Fruit fly (Drosophila melanogaster) whole organism, prepupa: Measurements from ENCODE around the gene if.

Source experiments
- CG10631 ChIP-seq: fragments of 200-800 bp; sonication (Bioruptor generic); optimal IDR thresholded peaks from 2 replicates; lab custom pipeline; 2016; ENCODE audit warnings: missing biosample characterization, missing genetic modification characterization
- CG10669 ChIP-seq: fragments of 200-800 bp; sonication (Bioruptor generic); optimal IDR thresholded peaks from 3 replicates; lab custom pipeline; 2018; ENCODE audit warnings: missing biosample characterization, mild to moderate bottlenecking, missing genetic modification characterization, moderate library complexity
- CG11294 ChIP-seq: fragments of 200-800 bp; sonication (Bioruptor generic); IDR thresholded peaks from 2 replicates; pipeline ENCODE4 v1.3.6; 2022; ENCODE audit warnings: missing biosample characterization, missing genetic modification characterization
- CG11762 ChIP-seq: fragments of 200-800 bp; sonication (Bioruptor generic); optimal IDR thresholded peaks from 3 replicates; lab custom pipeline; 2016; ENCODE audit warnings: missing biosample characterization, missing genetic modification characterization; ENCODE audit not compliant: insufficient read depth
- CG11902 ChIP-seq: fragments of 200-800 bp; sonication (Bioruptor generic); optimal IDR thresholded peaks from 3 replicates; lab custom pipeline; 2016; ENCODE audit warnings: missing biosample characterization, missing genetic modification characterization
- CG15336 ChIP-seq: fragments of 200-800 bp; sonication (Bioruptor generic); IDR thresholded peaks from 2 replicates; pipeline ENCODE4 v1.3.6; 2022; ENCODE audit warnings: missing biosample characterization, missing genetic modification characterization
- CG1621 ChIP-seq: fragments of 200-800 bp; sonication (Bioruptor generic); optimal IDR thresholded peaks from 3 replicates; lab custom pipeline; 2018; ENCODE audit warnings: missing biosample characterization, mild to moderate bottlenecking, missing genetic modification characterization
- CG16779 ChIP-seq: fragments of 200-800 bp; sonication (Bioruptor generic); optimal IDR thresholded peaks from 3 replicates; lab custom pipeline; 2017; ENCODE audit warnings: missing biosample characterization, mild to moderate bottlenecking, missing genetic modification characterization
- CG3032 ChIP-seq: fragments of 200-800 bp; optimal IDR thresholded peaks from 2 replicates; lab custom pipeline; 2019; ENCODE audit warnings: missing biosample characterization, mild to moderate bottlenecking, missing genetic modification characterization, moderate library complexity
- CG32006 ChIP-seq: fragments of 200-800 bp; sonication (Bioruptor generic); optimal IDR thresholded peaks from 3 replicates; lab custom pipeline; 2017; ENCODE audit warnings: missing biosample characterization, mild to moderate bottlenecking, missing genetic modification characterization
- CG34406 ChIP-seq: fragments of 200-800 bp; sonication (Bioruptor generic); optimal IDR thresholded peaks from 3 replicates; lab custom pipeline; 2016; ENCODE audit warnings: missing biosample characterization, missing genetic modification characterization
- CG6163 ChIP-seq: fragments of 200-800 bp; sonication (Bioruptor generic); IDR thresholded peaks from 3 replicates; pipeline ENCODE4 v1.3.6; 2022; ENCODE audit warnings: missing biosample characterization, missing genetic modification characterization
- CG6792 ChIP-seq: fragments of 200-800 bp; sonication (Bioruptor generic); optimal IDR thresholded peaks from 3 replicates; lab custom pipeline; 2016; ENCODE audit warnings: missing biosample characterization, missing genetic modification characterization
- CG6854 ChIP-seq: fragments of 200-800 bp; sonication (Bioruptor generic); optimal IDR thresholded peaks from 2 replicates; lab custom pipeline; 2017; ENCODE audit warnings: missing biosample characterization, mild to moderate bottlenecking, missing genetic modification characterization
- CG8319 ChIP-seq: fragments of 200-800 bp; sonication (Bioruptor generic); optimal IDR thresholded peaks from 3 replicates; lab custom pipeline; 2016; ENCODE audit warnings: missing biosample characterization, missing genetic modification characterization
- CG8632 ChIP-seq: fragments of 200-800 bp; sonication (Bioruptor generic); optimal IDR thresholded peaks from 3 replicates; lab custom pipeline; 2016; ENCODE audit warnings: missing biosample characterization, missing genetic modification characterization
- CG9139 ChIP-seq: fragments of 200-800 bp; sonication (Bioruptor generic); optimal IDR thresholded peaks from 3 replicates; lab custom pipeline; 2017; ENCODE audit warnings: missing biosample characterization, mild to moderate bottlenecking, missing genetic modification characterization
- Eip78C ChIP-seq: fragments of 200-800 bp; sonication (Bioruptor generic); peaks from one replicate; lab custom pipeline; 2016; ENCODE audit warnings: missing biosample characterization, missing genetic modification characterization
- Ets21C ChIP-seq: fragments of 200-800 bp; sonication (Bioruptor generic); optimal IDR thresholded peaks from 3 replicates; lab custom pipeline; 2016; ENCODE audit warnings: missing biosample characterization, missing genetic modification characterization
- Ets96B ChIP-seq: fragments of 200-800 bp; optimal IDR thresholded peaks from 2 replicates; lab custom pipeline; 2019; ENCODE audit warnings: missing biosample characterization, mild to moderate bottlenecking, missing genetic modification characterization, moderate library complexity
- Gug ChIP-seq: fragments of 200-800 bp; sonication (Bioruptor generic); IDR thresholded peaks from 2 replicates; pipeline ENCODE4 v1.3.6; 2022; ENCODE audit warnings: missing biosample characterization, missing genetic modification characterization
- Hr39 ChIP-seq: fragments of 200-800 bp; sonication (Bioruptor generic); optimal IDR thresholded peaks from 2 replicates; lab custom pipeline; 2016; ENCODE audit warnings: missing biosample characterization, missing genetic modification characterization
- Lpt ChIP-seq: fragments of 200-800 bp; sonication (Bioruptor generic); optimal IDR thresholded peaks from 3 replicates; lab custom pipeline; 2016; ENCODE audit warnings: missing biosample characterization, missing genetic modification characterization
- Sox14 ChIP-seq: fragments of 200-800 bp; sonication (Bioruptor generic); optimal IDR thresholded peaks from 3 replicates; lab custom pipeline; 2016; ENCODE audit warnings: missing biosample characterization, missing genetic modification characterization
- Sox15 ChIP-seq: fragments of 200-800 bp; sonication (Bioruptor generic); optimal IDR thresholded peaks from 3 replicates; lab custom pipeline; 2016; ENCODE audit warnings: missing biosample characterization, missing genetic modification characterization
- achi ChIP-seq: fragments of 200-800 bp; sonication (Bioruptor generic); optimal IDR thresholded peaks from 3 replicates; lab custom pipeline; 2016; ENCODE audit warnings: missing biosample characterization, missing genetic modification characterization
- acj6 ChIP-seq: fragments of 200-800 bp; sonication (Bioruptor generic); optimal IDR thresholded peaks from 3 replicates; lab custom pipeline; 2016; ENCODE audit warnings: missing biosample characterization, missing genetic modification characterization
- cyc ChIP-seq: fragments of 200-800 bp; sonication (Bioruptor generic); optimal IDR thresholded peaks from 3 replicates; lab custom pipeline; 2016; ENCODE audit warnings: missing biosample characterization, missing genetic modification characterization
- dac ChIP-seq: fragments of 200-800 bp; sonication (Bioruptor generic); optimal IDR thresholded peaks from 2 replicates; lab custom pipeline; 2017; ENCODE audit warnings: missing biosample characterization, mild to moderate bottlenecking, missing genetic modification characterization
- dsx ChIP-seq: fragments of 200-800 bp; optimal IDR thresholded peaks from 3 replicates; lab custom pipeline; 2019; ENCODE audit warnings: missing biosample characterization, mild to moderate bottlenecking, missing genetic modification characterization, moderate library complexity; ENCODE audit not compliant: poor library complexity, severe bottlenecking
- eg ChIP-seq: fragments of 200-800 bp; sonication (Bioruptor generic); IDR thresholded peaks from 3 replicates; pipeline ENCODE4 v1.3.6; 2022; ENCODE audit warnings: missing biosample characterization, missing genetic modification characterization
- esn ChIP-seq: fragments of 200-800 bp; sonication (Bioruptor generic); optimal IDR thresholded peaks from 2 replicates; lab custom pipeline; 2016; ENCODE audit warnings: missing biosample characterization, mild to moderate bottlenecking, missing genetic modification characterization, moderate library complexity
- fd59A ChIP-seq: fragments of 200-800 bp; sonication (Bioruptor generic); optimal IDR thresholded peaks from 2 replicates; lab custom pipeline; 2017; ENCODE audit warnings: missing biosample characterization, mild to moderate bottlenecking, missing genetic modification characterization, missing genetic modification reagents
- fd85E ChIP-seq: fragments of 200-800 bp; sonication (Bioruptor generic); optimal IDR thresholded peaks from 3 replicates; lab custom pipeline; 2016; ENCODE audit warnings: missing biosample characterization, missing genetic modification characterization
- fkh ChIP-seq: fragments of 200-800 bp; sonication (Bioruptor generic); optimal IDR thresholded peaks from 3 replicates; lab custom pipeline; 2017; ENCODE audit warnings: missing biosample characterization, mild to moderate bottlenecking, missing genetic modification characterization, moderate library complexity
- net ChIP-seq: fragments of 200-800 bp; sonication (Bioruptor generic); optimal IDR thresholded peaks from 3 replicates; lab custom pipeline; 2016; ENCODE audit warnings: missing biosample characterization, missing genetic modification characterization
- salr ChIP-seq, 2 experiments: fragments of 200-800 bp; sonication (Bioruptor generic); optimal IDR thresholded peaks; 3 replicates each; lab custom pipeline; 2016 to 2018; ENCODE audit warnings: missing biosample characterization in 2 of 2, missing genetic modification characterization in 2 of 2, mild to moderate bottlenecking in 1 of 2
- spab ChIP-seq: fragments of 200-800 bp; sonication (Bioruptor generic); optimal IDR thresholded peaks from 2 replicates; lab custom pipeline; 2017; ENCODE audit warnings: missing biosample characterization, mild to moderate bottlenecking, missing genetic modification characterization, missing genetic modification reagents
- ss ChIP-seq, 2 experiments: fragments of 200-800 bp; sonication (Bioruptor generic); optimal IDR thresholded peaks; 2 replicates in 1 of 2; 3 replicates in 1 of 2; lab custom pipeline; 2017 to 2018; ENCODE audit warnings: mild to moderate bottlenecking in 2 of 2, missing biosample characterization in 2 of 2, missing genetic modification characterization in 2 of 2, moderate library complexity in 1 of 2
- svp ChIP-seq: fragments of 200-800 bp; sonication (Bioruptor generic); peaks from one replicate; lab custom pipeline; 2016; ENCODE audit warnings: missing biosample characterization, missing genetic modification characterization
- topi ChIP-seq: fragments of 200-800 bp; sonication (Bioruptor generic); optimal IDR thresholded peaks from 3 replicates; lab custom pipeline; 2016; ENCODE audit warnings: missing biosample characterization, missing genetic modification characterization
- vri ChIP-seq: fragments of 200-800 bp; sonication (Bioruptor generic); optimal IDR thresholded peaks from 3 replicates; lab custom pipeline; 2016; ENCODE audit warnings: missing biosample characterization, mild to moderate bottlenecking, missing genetic modification characterization

The if gene

dm6 chrX:16811213-16811749 is 28.0 kb upstream of the if start, which contains the start of gene CG4829 (continued):
- TF ChIP-seq spab (GFP tag; lab: Kevin White, UChicago) (no peak), CG11294 (no peak), ss (GFP tag; optimal IDR thresholded peaks at IDR 0.05; lab: Kevin White, UChicago) (no peak), salr (GFP tag; optimal IDR thresholded peaks at IDR 0.05; lab: Kevin White, UChicago) (no peak), Ets96B (tag; lab: Kevin White, UChicago) (peak; percentile 45), Hr39 (peak; percentile 53), esn (GFP tag; lab: Kevin White, UChicago) (peak; percentile 45), CG8319 (GFP tag; lab: Kevin White, UChicago) (peak; percentile 19), cyc (peak; percentile 63), fd59A (no peak), CG15336 (GFP tag; lab: Robert Waterston, UW) (peak; percentile 67; the same call in 1 of the 2 replicates), net (GFP tag; lab: Kevin White, UChicago) (peak; percentile 18), CG16779 (no peak), Gug (peak; percentile 62), CG10631 (GFP tag; lab: Kevin White, UChicago) (peak; percentile 38), vri (no peak), dsx (GFP tag; lab: Kevin White, UChicago) (peak; percentile 14)

DNA sequence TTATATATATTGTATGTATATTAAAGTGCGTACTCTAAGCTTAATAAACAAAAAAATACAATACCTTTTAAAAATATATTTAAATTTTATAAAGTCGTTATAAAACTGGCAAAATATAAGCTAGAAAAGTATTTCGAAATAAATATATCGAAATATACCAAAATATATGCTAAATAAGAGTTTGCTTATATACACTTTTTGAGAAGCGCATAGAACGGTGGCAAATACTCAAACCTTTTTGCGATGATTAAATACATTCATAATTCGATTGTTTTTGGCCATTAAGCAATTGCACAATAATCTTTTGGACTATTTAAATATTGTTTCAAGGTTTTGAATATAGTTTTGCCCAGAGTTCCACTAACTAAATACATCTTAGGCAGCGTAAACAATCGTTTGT is 25.9 kb upstream of the if start:
- TF ChIP-seq CG1621 (tag; lab: Kevin White, UChicago) (no peak), spab (GFP tag; lab: Kevin White, UChicago) (no peak), CG9139 (GFP tag; lab: Kevin White, UChicago) (no peak), fd59A (no peak), CG15336 (GFP tag; lab: Robert Waterston, UW) (no peak), dac (GFP tag; lab: Kevin White, UChicago) (no peak), CG32006 (GFP tag; lab: Kevin White, UChicago) (no peak), CG34406 (GFP tag; lab: Kevin White, UChicago) (no peak), achi (GFP tag; lab: Kevin White, UChicago) (no peak), Eip78C (GFP tag; lab: Kevin White, UChicago) (no peak), CG6854 (GFP tag; lab: Kevin White, UChicago) (no peak), Sox14 (no peak), Sox15 (GFP tag; lab: Kevin White, UChicago) (no peak), svp (GFP tag; lab: Kevin White, UChicago) (no peak), CG10669 (GFP tag; lab: Kevin White, UChicago) (no peak), fkh (GFP tag; lab: Kevin White, UChicago) (no peak), Gug (no peak), topi (GFP tag; lab: Kevin White, UChicago) (no peak), CG3032 (tag; lab: Kevin White, UChicago) (no peak), salr (GFP tag; optimal IDR thresholded peaks at IDR 0.05; lab: Kevin White, UChicago) (no peak)

DNA sequence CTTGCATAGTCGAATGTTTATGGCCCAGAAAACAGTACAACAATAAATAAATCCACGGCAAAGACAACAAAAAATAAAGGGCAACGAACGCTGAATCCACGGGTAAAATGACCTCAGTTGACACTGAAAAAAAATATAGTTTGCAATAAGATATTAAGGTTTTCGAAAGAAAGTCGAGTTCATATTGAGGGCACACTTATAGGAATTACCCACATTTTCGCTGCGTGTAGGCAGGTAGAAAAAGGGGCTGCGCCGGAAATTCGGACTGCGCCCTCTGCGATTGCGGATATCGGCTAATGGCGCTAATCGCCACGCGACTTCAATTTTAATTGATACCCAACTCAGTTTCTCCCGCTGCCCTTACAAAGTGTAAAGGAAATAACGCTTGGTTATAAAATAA is 25.4 kb upstream of the if start:
- TF ChIP-seq CG11762 (GFP tag; lab: Kevin White, UChicago) (no peak), CG6163 (GFP tag; lab: Robert Waterston, UW) (no peak), Eip78C (GFP tag; lab: Kevin White, UChicago) (peak; percentile 29), Lpt (GFP tag; lab: Kevin White, UChicago) (no peak)

DNA sequence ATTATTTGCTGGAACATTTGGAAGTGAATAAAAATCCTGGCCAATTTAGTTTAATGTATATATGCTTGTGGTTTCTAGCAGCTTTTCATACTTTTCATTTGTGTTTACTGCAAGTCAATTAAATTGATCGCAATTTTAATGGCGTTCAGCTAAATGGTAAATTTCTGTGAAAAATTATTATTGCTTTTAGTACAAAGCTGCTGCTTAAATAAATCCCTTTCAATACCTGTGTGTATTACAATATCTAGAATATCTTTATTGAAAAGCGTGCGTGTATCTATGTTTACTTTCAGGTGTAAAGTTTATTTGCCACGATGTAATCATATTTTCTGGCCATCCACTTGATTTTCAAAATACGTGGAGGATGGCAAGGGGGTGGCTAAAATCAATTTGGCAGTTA is 22.5 kb upstream of the if start, which contains the start of gene ppk28:
TSS of gene ppk28 (plus strand) at position 301 of the 400 bp plus-strand sequence.
- TF ChIP-seq CG6792 (GFP tag; lab: Kevin White, UChicago) (no peak), fd85E (no peak), Sox14 (no peak), topi (GFP tag; lab: Kevin White, UChicago) (no peak), fd59A (no peak), Hr39 (no peak), acj6 (GFP tag; lab: Kevin White, UChicago) (no peak), Ets21C (GFP tag; lab: Kevin White, UChicago) (no peak), CG3032 (tag; lab: Kevin White, UChicago) (no peak), spab (GFP tag; lab: Kevin White, UChicago) (no peak), CG6163 (GFP tag; lab: Robert Waterston, UW) (no peak), eg (GFP tag; lab: Robert Waterston, UW) (no peak), CG34406 (GFP tag; lab: Kevin White, UChicago) (no peak), achi (GFP tag; lab: Kevin White, UChicago) (no peak), CG11902 (GFP tag; lab: Kevin White, UChicago) (no peak), CG8632 (no peak), dac (GFP tag; lab: Kevin White, UChicago) (no peak), CG8319 (GFP tag; lab: Kevin White, UChicago) (no peak)
